Fruit fly (Drosophila melanogaster): ENCODE data around the gene mthl7.

mthl7 gene

DNA sequence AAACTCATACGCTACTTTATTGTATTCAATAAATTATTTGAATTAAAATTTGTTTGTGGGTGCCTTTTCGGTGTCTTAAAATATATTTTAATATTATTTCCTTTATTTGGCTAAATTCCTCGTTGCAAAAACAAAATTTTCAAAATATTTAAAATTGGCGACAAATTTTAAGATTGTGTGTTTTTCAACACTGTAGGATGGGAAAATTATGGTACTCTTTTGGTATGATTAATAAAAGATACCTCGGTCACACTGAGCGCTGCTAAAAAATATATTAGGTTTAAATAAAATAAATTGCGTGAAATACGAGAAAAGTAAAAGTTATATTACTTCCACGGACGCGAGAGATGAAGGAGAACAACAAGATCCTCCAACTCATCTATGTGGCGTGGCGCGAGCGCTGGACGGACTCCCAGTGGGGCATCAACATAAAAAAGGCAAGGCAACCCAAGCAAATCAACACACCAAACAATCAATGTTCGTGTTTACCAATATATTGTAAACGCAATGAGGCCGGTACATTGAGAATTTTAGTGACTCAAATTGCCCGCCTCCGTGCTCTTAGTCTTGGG lies 10.8 kb upstream of the mthl7 start, which contains the start of gene MED24:
TSS of gene MED24 (plus strand) at position 229 of the 572 bp plus-strand sequence.
- TF ChIP-seq psq (optimal IDR thresholded peaks at IDR 0.05): no peak
- TF ChIP-seq CG8478 (optimal IDR thresholded peaks at IDR 0.05): no peak

DNA sequence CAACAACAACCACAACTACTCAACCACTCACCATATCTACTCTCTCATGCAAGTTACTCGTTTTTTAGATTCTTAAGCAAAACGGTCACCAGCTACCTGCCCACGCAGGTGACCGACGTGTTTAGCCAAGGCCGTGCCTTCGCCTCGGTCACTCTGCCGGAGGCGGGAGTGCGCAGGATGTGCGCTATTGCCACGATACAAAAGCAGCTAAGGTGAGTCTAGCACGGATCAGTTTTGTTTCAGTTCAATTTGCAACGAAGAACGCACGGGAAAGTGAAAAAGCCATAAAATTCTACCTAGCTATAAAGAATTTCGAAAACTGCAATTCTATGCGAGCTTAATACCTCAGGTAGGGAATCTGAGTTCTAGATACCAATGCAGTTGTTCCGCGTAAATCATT lies 8.9 kb upstream of the mthl7 start:
- TF ChIP-seq psq (optimal IDR thresholded peaks at IDR 0.05) (no peak), Dll (optimal IDR thresholded peaks at IDR 0.05) (no peak), usp (GFP tag; optimal IDR thresholded peaks at IDR 0.05) (no peak), CG8478 (optimal IDR thresholded peaks at IDR 0.05) (no peak), pan (optimal IDR thresholded peaks at IDR 0.05) (no peak), EcR (GFP tag; optimal IDR thresholded peaks at IDR 0.05) (no peak)

DNA sequence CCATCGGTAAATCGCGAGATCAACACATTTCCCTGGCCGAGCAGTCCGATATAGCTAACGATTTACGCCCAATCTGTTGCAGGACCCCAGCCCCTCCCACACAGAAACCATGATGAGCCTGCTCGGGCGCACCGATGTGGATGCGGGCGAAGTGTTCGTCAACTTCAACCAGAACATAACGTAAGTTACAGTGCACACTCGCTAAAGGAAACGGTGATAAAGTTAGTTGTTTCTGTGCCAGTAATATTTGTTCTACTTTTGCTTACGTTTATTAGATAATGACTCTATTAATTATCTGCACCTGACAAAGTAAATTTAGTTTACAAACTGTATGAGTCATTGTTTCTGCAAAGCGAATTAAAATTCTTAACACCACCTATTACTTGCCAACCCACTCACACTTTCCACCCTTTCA lies 7.1 kb upstream of the mthl7 start:
- no peak for TF ChIP-seq psq (optimal IDR thresholded peaks at IDR 0.05)
- no peak for TF ChIP-seq EcR (GFP tag; optimal IDR thresholded peaks at IDR 0.05)
- TF ChIP-seq pan (optimal IDR thresholded peaks at IDR 0.05): no peak
- TF ChIP-seq CG8478 (optimal IDR thresholded peaks at IDR 0.05): no peak
- no peak for TF ChIP-seq Dll (optimal IDR thresholded peaks at IDR 0.05)
- no peak for TF ChIP-seq usp (GFP tag; optimal IDR thresholded peaks at IDR 0.05)

DNA sequence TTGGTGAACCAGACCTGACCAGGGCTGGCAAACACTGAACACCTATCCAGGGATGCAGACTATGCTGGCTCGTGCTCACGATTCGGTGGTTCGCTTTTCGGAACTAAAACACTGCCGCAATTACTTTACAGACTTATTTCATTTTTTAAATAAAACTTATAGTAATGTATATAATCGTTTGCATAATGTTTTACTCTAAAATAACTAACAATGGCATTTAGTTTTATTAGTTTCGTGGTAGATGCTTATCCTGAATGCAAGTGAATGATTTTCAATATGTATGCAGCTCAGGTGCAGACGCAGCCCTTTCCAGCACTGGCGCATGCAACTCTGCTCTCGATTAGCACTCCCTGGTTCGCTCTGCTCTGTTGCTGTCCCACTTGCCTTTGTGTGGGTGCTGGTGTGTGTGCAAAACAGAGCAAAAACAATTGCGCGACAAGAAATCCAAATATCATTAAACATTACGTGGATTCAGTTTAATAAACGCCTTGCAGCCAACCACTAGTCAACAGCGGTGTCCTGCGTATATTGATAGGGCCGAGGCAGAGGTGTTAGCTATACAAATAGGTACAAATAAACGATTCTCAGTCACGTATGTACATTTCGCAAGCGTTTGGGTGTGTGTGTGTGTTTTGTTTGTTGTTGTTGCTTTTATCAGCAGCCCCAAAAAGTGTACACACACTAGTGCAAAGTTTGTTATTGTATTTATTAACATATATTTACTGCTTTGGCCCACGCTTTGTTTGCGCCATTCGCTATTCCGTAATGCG lies 6.5 kb upstream of the mthl7 start, which contains the start of the genes ERR and Atg18a:
TSS of gene ERR (minus strand) at position 45 of the 770 bp plus-strand sequence.
TSS of gene Atg18a (plus strand) at position 231 of the 770 bp plus-strand sequence.
- TF ChIP-seq pan (optimal IDR thresholded peaks at IDR 0.05) (no peak), usp (GFP tag; optimal IDR thresholded peaks at IDR 0.05) (no peak), psq (optimal IDR thresholded peaks at IDR 0.05) (no peak), Dll (optimal IDR thresholded peaks at IDR 0.05) (no peak), EcR (GFP tag; optimal IDR thresholded peaks at IDR 0.05) (no peak), CG8478 (optimal IDR thresholded peaks at IDR 0.05) (no peak)

DNA sequence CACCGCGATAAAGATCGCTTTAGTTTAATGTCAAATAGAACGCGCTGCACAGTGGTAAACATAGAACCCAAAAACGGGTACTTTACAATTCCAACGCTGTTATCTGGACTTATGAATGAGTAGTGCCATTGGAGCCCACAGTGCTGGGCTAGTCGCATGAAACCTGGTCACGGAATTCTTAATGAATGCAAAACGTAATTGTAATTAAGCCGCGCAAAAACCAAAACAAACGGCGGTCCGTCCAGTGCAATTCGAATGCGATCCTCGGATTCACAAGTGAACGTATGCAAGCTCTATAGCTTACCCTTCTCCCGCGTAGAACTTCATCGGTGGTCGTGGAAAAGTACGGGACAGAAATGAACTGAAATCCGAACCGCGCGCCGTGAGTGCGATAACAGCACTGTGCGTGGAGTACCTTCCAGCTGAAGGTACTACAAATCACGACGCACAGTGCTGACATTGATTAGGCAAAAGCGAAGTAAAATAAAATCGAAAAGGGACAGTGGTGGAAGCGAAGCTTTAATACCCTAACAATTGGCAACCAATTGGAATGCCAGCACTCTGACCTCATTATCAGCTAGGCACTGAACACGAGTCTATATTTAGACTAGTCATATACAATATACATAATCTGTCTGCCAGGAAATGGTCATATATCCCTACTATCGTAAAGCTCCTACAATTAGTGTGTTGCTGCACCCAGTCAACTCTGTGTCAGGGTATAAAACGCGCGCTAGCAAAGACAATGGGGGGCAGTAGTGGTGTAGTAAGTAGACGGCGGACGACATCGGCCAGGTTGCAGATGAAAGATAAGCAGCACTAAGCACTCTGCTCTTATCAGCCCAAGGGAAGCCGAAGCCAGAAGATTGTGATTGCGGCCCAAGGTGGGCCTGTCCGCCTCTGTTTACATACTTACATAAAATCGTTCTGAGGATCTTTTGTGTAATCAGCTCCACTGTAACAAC lies 5.2 kb upstream of the mthl7 start:
- TF ChIP-seq Dll (optimal IDR thresholded peaks at IDR 0.05) (no peak), psq (optimal IDR thresholded peaks at IDR 0.05) (no peak), CG8478 (optimal IDR thresholded peaks at IDR 0.05) (no peak), pan (optimal IDR thresholded peaks at IDR 0.05) (no peak), usp (GFP tag; optimal IDR thresholded peaks at IDR 0.05) (no peak), EcR (GFP tag; optimal IDR thresholded peaks at IDR 0.05) (no peak)

DNA sequence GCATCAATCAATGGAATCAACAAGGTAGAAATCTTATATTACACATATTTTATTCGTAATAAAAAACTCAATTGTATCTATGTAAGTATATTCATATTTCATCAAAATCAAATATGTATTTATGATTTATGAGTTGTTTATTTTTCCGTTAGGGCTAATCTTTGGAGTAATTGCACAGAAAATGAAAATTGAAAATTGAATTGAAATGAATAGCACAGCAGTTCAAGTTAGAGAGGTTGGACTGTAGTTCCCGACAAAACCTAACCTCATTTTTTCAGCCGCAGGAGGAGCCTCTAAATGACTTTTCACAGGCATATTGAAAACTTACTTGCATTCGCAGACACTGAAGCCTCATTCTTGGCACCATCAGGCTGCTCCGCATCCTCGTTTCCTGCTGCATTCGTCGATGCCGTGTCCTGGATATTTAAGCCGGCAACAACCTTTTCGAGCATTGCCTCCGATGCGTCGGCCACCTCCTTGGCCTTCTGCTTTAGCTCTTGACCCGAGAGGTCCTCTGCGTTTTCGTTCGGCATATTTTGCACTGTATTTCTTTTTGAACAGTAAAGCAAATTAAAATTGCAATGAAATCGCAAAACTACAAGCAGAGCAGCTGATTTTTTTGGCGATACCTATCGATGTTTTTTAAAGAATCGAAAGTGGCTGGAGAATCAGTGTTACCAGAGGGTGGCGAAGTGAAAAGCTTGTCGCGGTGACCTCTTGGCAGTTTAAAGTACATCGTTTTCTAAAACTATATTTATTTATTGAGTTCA lies 2.3 kb downstream of the mthl7 start, which contains the start of gene Nmt:
TSS of gene Nmt (minus strand) at position 635 of the 770 bp plus-strand sequence.
- TF ChIP-seq pan (optimal IDR thresholded peaks at IDR 0.05) (no peak), psq (optimal IDR thresholded peaks at IDR 0.05) (no peak), EcR (GFP tag; optimal IDR thresholded peaks at IDR 0.05) (no peak), Dll (optimal IDR thresholded peaks at IDR 0.05) (no peak), usp (GFP tag; optimal IDR thresholded peaks at IDR 0.05) (no peak), CG8478 (optimal IDR thresholded peaks at IDR 0.05) (no peak)

DNA sequence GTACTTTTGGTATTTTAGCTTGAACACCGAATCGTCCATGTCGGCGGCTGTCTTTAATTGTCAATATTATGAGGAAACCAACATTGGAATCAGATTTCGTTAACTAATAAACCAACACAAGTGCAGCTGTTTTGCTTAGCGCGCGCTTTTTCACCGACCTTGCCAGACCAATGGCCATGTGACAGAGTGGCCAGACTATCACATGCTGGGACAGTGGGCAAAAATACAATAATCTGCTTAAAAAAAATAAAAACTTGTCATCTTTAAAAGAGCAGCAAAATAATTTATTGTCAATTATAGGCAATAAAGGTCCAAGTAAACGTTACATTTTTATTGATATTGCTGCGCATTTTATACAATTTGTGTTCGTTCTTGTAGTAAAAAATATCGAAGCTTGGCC lies 4.5 kb downstream of the mthl7 start, which contains the start of gene RecQ4:
TSS of gene RecQ4 (minus strand) at position 161 of the 400 bp plus-strand sequence.
- TF ChIP-seq pan (optimal IDR thresholded peaks at IDR 0.05) (no peak), psq (optimal IDR thresholded peaks at IDR 0.05) (no peak), Dll (optimal IDR thresholded peaks at IDR 0.05) (no peak), CG8478 (optimal IDR thresholded peaks at IDR 0.05) (no peak), usp (GFP tag; optimal IDR thresholded peaks at IDR 0.05) (no peak)

DNA sequence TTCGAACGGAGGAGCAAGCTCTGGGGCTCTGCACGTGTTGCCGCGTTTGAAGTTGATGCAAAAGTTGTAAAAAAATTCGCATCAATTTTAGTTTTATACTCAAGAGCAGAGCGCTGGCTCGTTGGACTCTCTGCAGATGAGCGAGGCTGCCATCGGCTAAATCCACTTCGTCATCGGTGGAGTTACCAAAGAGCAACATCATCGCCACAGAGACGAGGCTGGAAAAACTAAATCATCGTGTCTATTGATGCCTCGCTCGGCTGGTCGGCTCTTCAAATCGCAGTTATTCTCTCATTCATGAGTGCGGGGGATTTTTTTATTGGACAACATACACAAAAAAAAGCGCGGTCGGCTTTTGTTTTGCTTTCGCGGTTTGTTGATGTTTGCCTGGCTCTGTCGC lies 14.9 kb downstream of the mthl7 start, which contains the start of gene CG13675:
TSS of gene CG13675 (minus strand) at position 83 of the 400 bp plus-strand sequence.
- TF ChIP-seq EcR (GFP tag; optimal IDR thresholded peaks at IDR 0.05): no peak
- TF ChIP-seq Dll (optimal IDR thresholded peaks at IDR 0.05): no peak
- no peak for TF ChIP-seq CG8478 (optimal IDR thresholded peaks at IDR 0.05)
- TF ChIP-seq pan (optimal IDR thresholded peaks at IDR 0.05): no peak
- no peak for TF ChIP-seq usp (GFP tag; optimal IDR thresholded peaks at IDR 0.05)
- TF ChIP-seq psq (optimal IDR thresholded peaks at IDR 0.05): no peak

DNA sequence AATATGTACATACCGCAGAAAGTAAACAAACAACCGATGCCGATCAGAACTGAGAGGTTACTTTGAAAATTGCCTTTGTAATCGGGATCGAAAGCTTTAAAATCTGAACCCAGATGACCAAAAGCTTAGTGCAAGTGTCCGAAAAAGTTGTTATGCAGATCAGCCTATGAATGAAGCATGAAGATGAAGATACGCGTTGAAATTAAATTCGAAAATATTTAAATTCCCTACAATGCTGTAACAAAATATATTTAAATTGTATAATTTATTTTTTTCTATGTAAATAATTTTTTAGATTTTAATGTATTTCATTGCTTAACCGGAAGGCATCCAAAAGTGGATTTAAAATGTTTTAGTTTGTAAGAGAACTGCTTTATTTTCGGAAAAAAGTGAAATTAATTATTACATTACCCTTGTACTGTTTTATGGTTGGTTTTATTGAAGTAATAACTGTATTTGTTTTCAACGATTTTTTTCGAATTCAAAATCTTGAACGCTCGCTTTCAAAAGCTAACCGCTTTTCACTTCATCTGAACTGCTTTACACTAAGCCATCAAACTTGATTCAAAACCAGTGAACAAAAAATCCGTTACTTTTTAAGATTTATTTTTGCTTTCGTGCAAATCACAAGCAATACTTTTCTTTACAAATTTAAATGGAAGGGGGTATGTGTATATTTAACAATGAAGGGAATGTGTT lies 20.4 kb downstream of the mthl7 start, which contains the start of gene CG43886:
TSS of gene CG43886 (minus strand) at position 51 of the 699 bp plus-strand sequence.
- TF ChIP-seq pan (optimal IDR thresholded peaks at IDR 0.05): no peak
- no peak for TF ChIP-seq usp (GFP tag; optimal IDR thresholded peaks at IDR 0.05)
- no peak for TF ChIP-seq EcR (GFP tag; optimal IDR thresholded peaks at IDR 0.05)
- TF ChIP-seq Dll (optimal IDR thresholded peaks at IDR 0.05): no peak
- TF ChIP-seq psq (optimal IDR thresholded peaks at IDR 0.05): no peak
- TF ChIP-seq CG8478 (optimal IDR thresholded peaks at IDR 0.05): no peak

DNA sequence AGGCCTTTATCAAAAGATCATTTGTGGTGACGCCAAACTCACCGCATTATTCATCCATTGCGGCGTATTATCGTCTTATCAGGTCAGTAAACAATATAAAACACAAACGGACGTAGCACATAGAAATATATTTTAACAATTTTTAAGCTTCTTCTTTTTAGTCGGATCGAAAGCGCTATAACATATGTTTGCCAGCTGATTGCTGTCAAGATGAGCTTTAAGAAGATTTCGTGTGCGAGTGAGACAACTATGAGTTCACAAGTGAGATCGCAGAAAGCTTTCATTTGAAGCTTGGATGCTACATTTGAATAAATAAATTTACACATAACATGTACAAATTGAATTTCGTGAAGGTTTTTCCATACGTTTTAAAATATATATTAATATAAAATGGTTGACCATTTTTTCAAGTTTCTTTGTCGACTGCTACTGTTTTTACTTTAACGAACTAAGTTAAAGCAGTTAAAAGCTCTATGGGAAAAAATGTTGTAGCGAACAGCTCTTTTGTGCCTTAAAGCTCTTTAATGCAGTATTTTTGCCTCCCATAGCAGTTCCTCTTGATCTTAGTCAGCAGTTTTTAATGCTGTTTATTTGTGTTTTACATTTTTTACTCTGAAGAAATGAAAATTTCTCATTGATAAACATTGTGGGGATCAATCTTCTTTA lies 21.5 kb downstream of the mthl7 start, which contains the start of gene CG42445:
TSS of gene CG42445 (minus strand) at position 186 of the 666 bp plus-strand sequence.
- TF ChIP-seq EcR (GFP tag; optimal IDR thresholded peaks at IDR 0.05) (no peak), CG8478 (optimal IDR thresholded peaks at IDR 0.05) (no peak), Dll (optimal IDR thresholded peaks at IDR 0.05) (no peak), pan (optimal IDR thresholded peaks at IDR 0.05) (no peak), usp (GFP tag; optimal IDR thresholded peaks at IDR 0.05) (no peak), psq (optimal IDR thresholded peaks at IDR 0.05) (no peak)
